Worm (Caenorhabditis elegans) whole organism, L4 larva: Measurements from ENCODE around the gene Y41C4A.18.

ENCODE experiments used
- F26F4.8 ChIP-seq: fragments of 200-800 bp; sonication (Bioruptor generic); conservative IDR thresholded peaks from 2 replicates; pipeline ENCODE4 v1.3.6; 2022; ENCODE audit warnings: missing genetic modification characterization, missing compliant biosample characterization
- F37D6.2 ChIP-seq: sonication (generic microtip); optimal IDR thresholded peaks from 2 replicates; lab custom pipeline; 2016; ENCODE audit warnings: mild to moderate bottlenecking, missing genetic modification characterization, missing compliant biosample characterization
- F44E2.7 ChIP-seq: fragments of 200-800 bp; sonication (Bioruptor generic); IDR thresholded peaks from 2 replicates; pipeline ENCODE4 v2.1.2; 2022; ENCODE audit warnings: missing genetic modification characterization, missing compliant biosample characterization
- F49E8.2 ChIP-seq: sonication (generic microtip); optimal IDR thresholded peaks from 2 replicates; lab custom pipeline; 2016; ENCODE audit warnings: missing compliant biosample characterization, mild to moderate bottlenecking, missing genetic modification characterization, borderline replicate concordance
- T26A8.4 ChIP-seq: fragments of 200-800 bp; sonication (Bioruptor generic); IDR thresholded peaks from 2 replicates; pipeline ENCODE4 v1.3.6; 2022; ENCODE audit warnings: missing genetic modification characterization, missing compliant biosample characterization
- Y105C5A.15 ChIP-seq: fragments of 200-800 bp; sonication (Bioruptor generic); IDR thresholded peaks from 2 replicates; pipeline ENCODE4 v1.3.6; 2022; ENCODE audit warnings: missing genetic modification characterization, missing compliant biosample characterization
- Y5F2A.4 ChIP-seq: fragments of 200-800 bp; sonication (Bioruptor generic); optimal IDR thresholded peaks from 2 replicates; lab custom pipeline; 2018; ENCODE audit warnings: mild to moderate bottlenecking, missing genetic modification characterization, missing compliant biosample characterization
- Y75B8A.6 ChIP-seq: fragments of 200-800 bp; sonication (Bioruptor generic); IDR thresholded peaks from 2 replicates; pipeline ENCODE4 v1.3.6; 2022; ENCODE audit warnings: missing genetic modification reagents, missing genetic modification characterization, missing compliant biosample characterization
- ZK337.2 ChIP-seq: fragments of 200-800 bp; sonication (Bioruptor generic); IDR thresholded peaks from 2 replicates; pipeline ENCODE4 v1.3.6; 2022; ENCODE audit warnings: missing genetic modification reagents, missing genetic modification characterization, missing compliant biosample characterization
- aha-1 ChIP-seq: fragments of 150-350 bp; peaks from one replicate; lab custom pipeline; 2014; ENCODE audit warnings: missing biosample characterization, missing genetic modification characterization
- aly-2 ChIP-seq: sonication (generic microtip); optimal IDR thresholded peaks from 2 replicates; lab custom pipeline; 2018; ENCODE audit warnings: missing biosample characterization, missing genetic modification characterization
- arid-1 ChIP-seq: fragments of 200-800 bp; sonication (Bioruptor generic); conservative IDR thresholded peaks from 2 replicates; pipeline ENCODE4 v1.3.6; 2022; ENCODE audit warnings: missing genetic modification reagents, missing genetic modification characterization, missing compliant biosample characterization
- ceh-28 ChIP-seq: fragments of 150-350 bp; optimal IDR thresholded peaks from 2 replicates; lab custom pipeline; 2014; ENCODE audit warnings: missing biosample characterization, missing genetic modification reagents, missing genetic modification characterization
- ceh-32 ChIP-seq: sonication (generic microtip); optimal IDR thresholded peaks from 2 replicates; lab custom pipeline; 2016; ENCODE audit warnings: mild to moderate bottlenecking, missing genetic modification characterization, missing compliant biosample characterization; ENCODE audit not compliant: poor library complexity
- ceh-44 ChIP-seq: fragments of 200-800 bp; sonication (Bioruptor generic); IDR thresholded peaks from 2 replicates; pipeline ENCODE4 v1.3.6; 2022; ENCODE audit warnings: missing genetic modification reagents, missing genetic modification characterization, missing compliant biosample characterization
- ceh-62 ChIP-seq: sonication (generic microtip); optimal IDR thresholded peaks from 2 replicates; lab custom pipeline; 2017; ENCODE audit warnings: missing biosample characterization, missing genetic modification characterization
- ces-1 ChIP-seq: fragments of 150-350 bp; sonication (generic microtip); optimal IDR thresholded peaks from 4 replicates; lab custom pipeline; 2014; ENCODE audit warnings: missing biosample characterization, missing genetic modification reagents, missing genetic modification characterization
- ctbp-1 ChIP-seq: fragments of 200-800 bp; sonication (Bioruptor generic); IDR thresholded peaks from 2 replicates; pipeline ENCODE4 v1.3.6; 2022; ENCODE audit warnings: missing genetic modification reagents, missing genetic modification characterization, missing compliant biosample characterization
- daf-16 ChIP-seq, 3 experiments: sonication (generic microtip); optimal IDR thresholded peaks; 2 replicates each; lab custom pipeline; 2016 to 2017; ENCODE audit warnings: missing genetic modification characterization in 3 of 3, missing genetic modification reagents in 3 of 3, mild to moderate bottlenecking in 2 of 3, missing compliant biosample characterization in 2 of 3, missing biosample characterization in 1 of 3, moderate library complexity in 1 of 3
- daf-19 ChIP-seq: fragments of 200-800 bp; sonication (Bioruptor generic); conservative IDR thresholded peaks from 2 replicates; pipeline ENCODE4 v1.3.6; 2022; ENCODE audit warnings: missing genetic modification characterization, missing compliant biosample characterization
- daf-8 ChIP-seq: fragments of 200-800 bp; sonication (Bioruptor generic); IDR thresholded peaks from 2 replicates; pipeline ENCODE4 v1.3.6; 2022; ENCODE audit warnings: missing genetic modification characterization, missing compliant biosample characterization
- dmd-6 ChIP-seq: fragments of 200-800 bp; sonication (Bioruptor generic); IDR thresholded peaks from 2 replicates; pipeline ENCODE4 v1.3.6; 2022; ENCODE audit warnings: missing genetic modification reagents, missing genetic modification characterization, missing compliant biosample characterization
- dmd-9 ChIP-seq: fragments of 200-800 bp; sonication (Bioruptor generic); IDR thresholded peaks from 2 replicates; pipeline ENCODE4 v1.3.6; 2022; ENCODE audit warnings: missing genetic modification reagents, missing genetic modification characterization, missing compliant biosample characterization
- dpl-1 ChIP-seq: fragments of 150-350 bp; optimal IDR thresholded peaks from 2 replicates; lab custom pipeline; 2014; ENCODE audit warnings: missing biosample characterization, missing genetic modification reagents, missing genetic modification characterization
- duxl-1 ChIP-seq: sonication (generic microtip); optimal IDR thresholded peaks from 2 replicates; lab custom pipeline; 2016; ENCODE audit warnings: mild to moderate bottlenecking, missing genetic modification characterization, moderate library complexity, missing compliant biosample characterization; ENCODE audit not compliant: poor library complexity
- egl-27 ChIP-seq: sonication (generic microtip); optimal IDR thresholded peaks from 3 replicates; lab custom pipeline; 2017; ENCODE audit warnings: missing biosample characterization, missing genetic modification reagents, missing genetic modification characterization
- egl-43 ChIP-seq: fragments of 200-800 bp; sonication (Bioruptor generic); IDR thresholded peaks from 2 replicates; pipeline ENCODE4 v1.3.6; 2022; ENCODE audit warnings: missing genetic modification reagents, missing genetic modification characterization, missing compliant biosample characterization
- fkh-10 ChIP-seq: fragments of 150-350 bp; optimal IDR thresholded peaks from 2 replicates; lab custom pipeline; 2014; ENCODE audit warnings: missing biosample characterization, missing genetic modification reagents, missing genetic modification characterization
- hlh-11 ChIP-seq: fragments of 200-800 bp; sonication (Bioruptor generic); optimal IDR thresholded peaks from 2 replicates; lab custom pipeline; 2018; ENCODE audit warnings: mild to moderate bottlenecking, missing genetic modification characterization, missing compliant biosample characterization
- hlh-30 ChIP-seq: sonication (generic microtip); optimal IDR thresholded peaks from 2 replicates; lab custom pipeline; 2017; ENCODE audit warnings: antibody characterized with exemption, mild to moderate bottlenecking, missing genetic modification characterization, missing compliant biosample characterization; ENCODE audit not compliant: insufficient read depth
- jun-1 ChIP-seq: fragments of 150-350 bp; optimal IDR thresholded peaks from 2 replicates; lab custom pipeline; 2014; ENCODE audit warnings: missing biosample characterization, missing genetic modification reagents, missing genetic modification characterization
- lim-7 ChIP-seq: fragments of 200-800 bp; sonication (Bioruptor generic); IDR thresholded peaks from 2 replicates; pipeline ENCODE4 v1.3.6; 2022; ENCODE audit warnings: missing genetic modification characterization, missing compliant biosample characterization
- lsy-2 ChIP-seq, 2 experiments: fragments of 150-350 bp in 1 of 2; sonication (generic microtip) in 1 of 2; optimal IDR thresholded peaks; 2 replicates each; lab custom pipeline; 2014 to 2017; ENCODE audit warnings: missing biosample characterization in 2 of 2, missing genetic modification characterization in 2 of 2
- mdl-1 ChIP-seq, 2 experiments: fragments of 150-350 bp in 1 of 2; sonication (generic microtip) in 1 of 2; optimal IDR thresholded peaks; 2 replicates each; lab custom pipeline; 2014 to 2017; ENCODE audit warnings: missing biosample characterization in 2 of 2, missing genetic modification characterization in 2 of 2
- mdt-29 ChIP-seq: fragments of 200-800 bp; sonication (Bioruptor generic); IDR thresholded peaks from 2 replicates; pipeline ENCODE4 v1.3.6; 2022; ENCODE audit warnings: missing genetic modification reagents, missing genetic modification characterization, missing compliant biosample characterization
- mes-2 ChIP-seq: sonication (generic microtip); optimal IDR thresholded peaks from 2 replicates; lab custom pipeline; 2016; ENCODE audit warnings: missing genotype, mild to moderate bottlenecking, missing genetic modification characterization, missing compliant biosample characterization; ENCODE audit not compliant: poor library complexity, severe bottlenecking
- nhr-102 ChIP-seq: sonication (generic microtip); optimal IDR thresholded peaks from 2 replicates; lab custom pipeline; 2016; ENCODE audit warnings: mild to moderate bottlenecking, missing genetic modification characterization, moderate library complexity, missing compliant biosample characterization
- nhr-111 ChIP-seq: fragments of 200-800 bp; sonication (Bioruptor generic); optimal IDR thresholded peaks from 2 replicates; lab custom pipeline; 2018; ENCODE audit warnings: mild to moderate bottlenecking, missing genetic modification characterization, missing compliant biosample characterization
- nhr-28 ChIP-seq: fragments of 150-350 bp; optimal IDR thresholded peaks from 2 replicates; lab custom pipeline; 2014; ENCODE audit warnings: missing biosample characterization, missing genetic modification characterization
- nhr-48 ChIP-seq: sonication (generic microtip); optimal IDR thresholded peaks from 2 replicates; lab custom pipeline; 2016; ENCODE audit warnings: mild to moderate bottlenecking, missing genetic modification characterization, missing compliant biosample characterization
- php-3 ChIP-seq: fragments of 200-800 bp; sonication (Bioruptor generic); IDR thresholded peaks from 2 replicates; pipeline ENCODE4 v1.3.6; 2022; ENCODE audit warnings: missing genetic modification reagents, missing genetic modification characterization, missing compliant biosample characterization
- pqm-1 ChIP-seq: sonication (generic microtip); optimal IDR thresholded peaks from 2 replicates; lab custom pipeline; 2017; ENCODE audit warnings: missing biosample characterization, missing genetic modification characterization
- saeg-2 ChIP-seq: fragments of 200-800 bp; sonication (Bioruptor generic); IDR thresholded peaks from 2 replicates; pipeline ENCODE4 v1.3.6; 2022; ENCODE audit warnings: missing genetic modification reagents, missing genetic modification characterization, missing compliant biosample characterization
- sdz-12 ChIP-seq: fragments of 200-800 bp; sonication (Bioruptor generic); optimal IDR thresholded peaks from 2 replicates; lab custom pipeline; 2018; ENCODE audit warnings: mild to moderate bottlenecking, missing genetic modification characterization, missing compliant biosample characterization
- skn-1 ChIP-seq: fragments of 150-350 bp; optimal IDR thresholded peaks from 2 replicates; lab custom pipeline; 2014; ENCODE audit warnings: missing biosample characterization, missing genetic modification characterization
- snpc-4 ChIP-seq: fragments of 150-350 bp; optimal IDR thresholded peaks from 2 replicates; lab custom pipeline; 2014; ENCODE audit warnings: missing biosample characterization, missing genetic modification characterization
- spr-3 ChIP-seq: fragments of 200-800 bp; sonication (Bioruptor generic); optimal IDR thresholded peaks from 2 replicates; lab custom pipeline; 2018; ENCODE audit warnings: mild to moderate bottlenecking, missing genetic modification characterization, missing compliant biosample characterization
- tag-97 ChIP-seq: fragments of 200-800 bp; sonication (Bioruptor generic); IDR thresholded peaks from 2 replicates; pipeline ENCODE4 v1.3.6; 2022; ENCODE audit warnings: missing genetic modification characterization, missing compliant biosample characterization
- vab-7 ChIP-seq: fragments of 200-800 bp; sonication (Bioruptor generic); IDR thresholded peaks from 2 replicates; pipeline ENCODE4 v1.3.6; 2022; ENCODE audit warnings: missing genetic modification reagents, missing genetic modification characterization, missing compliant biosample characterization
- zfp-2 ChIP-seq: sonication (generic microtip); optimal IDR thresholded peaks from 2 replicates; lab custom pipeline; 2016; ENCODE audit warnings: mild to moderate bottlenecking, missing genetic modification characterization, missing compliant biosample characterization
- zip-11 ChIP-seq: fragments of 200-800 bp; sonication (Bioruptor generic); IDR thresholded peaks from 2 replicates; pipeline ENCODE4 v1.3.6; 2022; ENCODE audit warnings: missing genetic modification characterization, missing compliant biosample characterization
- ztf-7 ChIP-seq: fragments of 150-350 bp; optimal IDR thresholded peaks from 2 replicates; lab custom pipeline; 2014; ENCODE audit warnings: missing biosample characterization, missing genetic modification characterization

Gene Y41C4A.18

DNA sequence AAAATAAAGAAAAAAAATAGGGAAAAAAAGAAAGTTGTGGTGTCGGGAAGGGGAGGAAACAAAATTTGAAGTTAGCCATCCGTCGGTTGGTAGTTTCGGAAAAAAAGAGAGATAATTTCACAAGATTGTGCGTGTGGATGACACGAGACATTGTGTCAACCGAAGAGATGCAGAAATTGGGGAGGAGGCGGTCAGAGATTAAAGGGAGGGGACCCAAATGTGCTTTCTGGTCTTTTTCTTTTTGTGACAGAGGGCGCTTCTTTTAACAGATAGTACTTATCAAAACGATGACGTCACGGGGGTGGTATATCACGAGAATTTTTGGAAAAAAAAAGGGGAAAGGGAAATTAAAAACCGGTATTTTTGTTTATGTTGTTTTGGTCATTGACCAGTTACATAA lies 8.1 kb downstream of the Y41C4A.18 start (continued):
- TF ChIP-seq sdz-12 (no peak), aha-1 (peak; percentile 59), ZK337.2 (GFP tag; lab: Robert Waterston, UW) (no peak), ceh-44 (GFP tag; lab: Robert Waterston, UW) (no peak), egl-27 (no peak), pqm-1 (tag; lab: Kevin White, UChicago) (no peak), duxl-1 (tag; lab: Kevin White, UChicago) (no peak), egl-43 (GFP tag; lab: Robert Waterston, UW) (no peak), arid-1 (GFP tag; lab: Robert Waterston, UW) (no peak), ctbp-1 (GFP tag; lab: Robert Waterston, UW) (0 out of 2 replicates have a peak, but pooled peaks have one; percentile 36), ceh-28 (tag; lab: Kevin White, UChicago) (no peak), F26F4.8 (GFP tag; lab: Robert Waterston, UW) (no peak), Y75B8A.6 (GFP tag; lab: Robert Waterston, UW) (no peak), mdt-29 (GFP tag; lab: Robert Waterston, UW) (no peak), Y5F2A.4 (no peak), nhr-102 (tag; lab: Kevin White, UChicago) (no peak), F37D6.2 (tag; lab: Kevin White, UChicago) (no peak), fkh-10 (GFP tag; lab: Kevin White, UChicago) (no peak), nhr-48 (tag; lab: Kevin White, UChicago) (no peak), mes-2 (no peak), lim-7 (no peak), F49E8.2 (tag; lab: Kevin White, UChicago) (no peak), hlh-11 (tag; lab: Kevin White, UChicago) (peak; percentile 53), php-3 (GFP tag; lab: Robert Waterston, UW) (no peak), vab-7 (GFP tag; lab: Robert Waterston, UW) (no peak), Y105C5A.15 (GFP tag; lab: Robert Waterston, UW) (no peak), ces-1 (GFP tag; lab: Kevin White, UChicago) (no peak), hlh-30 (tag; lab: Kevin White, UChicago) (peak; percentile 87), jun-1 (tag; lab: Kevin White, UChicago) (no peak), T26A8.4 (no peak), spr-3 (GFP tag; lab: Kevin White, UChicago) (no peak), lsy-2 (tag; optimal IDR thresholded peaks at IDR 0.05; lab: Kevin White, UChicago) (peak in 1 of 2 experiments; percentile 52), tag-97 (GFP tag; lab: Robert Waterston, UW) (no peak), ceh-62 (tag; lab: Kevin White, UChicago) (no peak), dmd-9 (GFP tag; lab: Robert Waterston, UW) (no peak), saeg-2 (GFP tag; lab: Robert Waterston, UW) (no peak), ztf-7 (tag; lab: Kevin White, UChicago) (no peak), nhr-28 (tag; lab: Kevin White, UChicago) (peak; percentile 25), daf-19 (no peak), skn-1 (tag; lab: Kevin White, UChicago) (no peak), ceh-32 (tag; lab: Kevin White, UChicago) (no peak), daf-8 (GFP tag; lab: Robert Waterston, UW) (no peak), zip-11 (GFP tag; lab: Robert Waterston, UW) (no peak), mdl-1 (tag; optimal IDR thresholded peaks at IDR 0.05; lab: Kevin White, UChicago) (peak in 1 of 2 experiments; percentile 25), snpc-4 (tag; lab: Kevin White, UChicago) (no peak), F44E2.7 (GFP tag; lab: Robert Waterston, UW) (no peak), aly-2 (tag; lab: Kevin White, UChicago) (no peak), dmd-6 (GFP tag; lab: Robert Waterston, UW) (peak; percentile 36), nhr-111 (GFP tag; lab: Kevin White, UChicago) (no peak), zfp-2 (tag; lab: Kevin White, UChicago) (no peak), daf-16 (GFP tag; optimal IDR thresholded peaks at IDR 0.05; lab: Kevin White, UChicago) (no peak), daf-16 (tag; optimal IDR thresholded peaks at IDR 0.05; lab: Kevin White, UChicago) (no peak), dpl-1 (no peak)
